Worm (Caenorhabditis elegans): ENCODE results near the gene C33D9.3.

C33D9.3 gene

ce11 chrIV:8761896-8762295 is 30.8 kb downstream of the C33D9.3 start, which contains the start of the genes F20C5.11 and klp-11:
Gene F20C5.11, minus strand, starts transcription at chrIV:8761996.
Gene klp-11, minus strand, starts transcription at chrIV:8762066.
- TF ChIP-seq nhr-47 (tag; optimal IDR thresholded peaks at IDR 0.05) (no peak), tbx-2 (tag; optimal IDR thresholded peaks at IDR 0.05) (no peak), C04F5.9 (tag; optimal IDR thresholded peaks at IDR 0.05) (no peak), snu-23 (GFP tag; optimal IDR thresholded peaks at IDR 0.05) (no peak), ceh-8 (GFP tag; optimal IDR thresholded peaks at IDR 0.05) (no peak), hlh-4 (tag; optimal IDR thresholded peaks at IDR 0.05) (no peak), ztf-11 (tag; optimal IDR thresholded peaks at IDR 0.05) (no peak), mep-1 (tag; optimal IDR thresholded peaks at IDR 0.05) (no peak), C34B4.2 (tag; optimal IDR thresholded peaks at IDR 0.05) (no peak), elt-3 (tag; optimal IDR thresholded peaks at IDR 0.05) (no peak), ama-1 (optimal IDR thresholded peaks at IDR 0.05) (no peak), ces-1 (GFP tag; optimal IDR thresholded peaks at IDR 0.05) (no peak), nhr-11 (tag; optimal IDR thresholded peaks at IDR 0.05) (no peak), nhr-85 (tag) (no peak), ceh-63 (GFP tag; optimal IDR thresholded peaks at IDR 0.05) (no peak), lin-15B (tag; optimal IDR thresholded peaks at IDR 0.05) (no peak), fkh-10 (GFP tag; optimal IDR thresholded peaks at IDR 0.05) (no peak), hpl-2 (GFP tag; optimal IDR thresholded peaks at IDR 0.05) (no peak), aly-2 (tag; optimal IDR thresholded peaks at IDR 0.05) (no peak), F16B12.6 (tag; optimal IDR thresholded peaks at IDR 0.05) (no peak)

DNA sequence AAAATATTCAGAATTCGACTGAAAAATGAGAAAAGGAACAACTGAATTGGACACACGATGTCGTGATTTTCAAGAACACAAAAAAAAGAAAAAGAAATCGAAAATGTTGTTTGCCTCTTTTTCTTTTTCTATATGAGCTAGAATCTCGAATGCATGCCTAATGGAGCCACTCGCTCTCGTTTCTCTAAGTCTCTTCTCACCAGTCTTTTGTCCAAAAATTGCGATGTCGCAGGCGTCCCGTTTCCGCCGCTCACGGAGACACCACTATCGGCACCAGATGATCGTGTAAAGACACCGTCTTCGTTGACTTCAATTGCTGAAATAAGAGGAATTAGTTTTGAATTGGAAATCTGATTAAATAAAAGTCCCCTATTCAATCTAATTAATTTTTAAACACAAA is 34.1 kb downstream of the C33D9.3 start:
- TF ChIP-seq fkh-8 (tag; optimal IDR thresholded peaks at IDR 0.05) (peak; percentile 57), lsy-2 (tag; optimal IDR thresholded peaks at IDR 0.05) (peak; percentile 4 to 50), mep-1 (tag; optimal IDR thresholded peaks at IDR 0.05) (peak; percentile 5), lin-35 (GFP tag; optimal IDR thresholded peaks at IDR 0.05) (peak in 1 of 2 experiments; percentile 43), swsn-7 (tag; optimal IDR thresholded peaks at IDR 0.05) (peak; percentile 42), isw-1 (GFP tag; IDR thresholded peaks at IDR 0.05) (peak; percentile 31; the same call in 1 of the 2 replicates), unc-86 (tag; optimal IDR thresholded peaks at IDR 0.05) (peak; percentile 47), xbp-1 (tag; optimal IDR thresholded peaks at IDR 0.05) (peak; percentile 4), nhr-71 (tag; optimal IDR thresholded peaks at IDR 0.05) (peak; percentile 56), ceh-82 (tag; optimal IDR thresholded peaks at IDR 0.05) (peak; percentile 2 to 65 (median 26)), lin-14 (GFP tag; optimal IDR thresholded peaks at IDR 0.05) (peak; percentile 84), ceh-90 (tag; optimal IDR thresholded peaks at IDR 0.05) (no peak), rnt-1 (tag; optimal IDR thresholded peaks at IDR 0.05) (peak; percentile 34), efl-1 (optimal IDR thresholded peaks at IDR 0.05) (peak; percentile 38 to 50), efl-1 (GFP tag; optimal IDR thresholded peaks at IDR 0.05 in 1 of 2) (peak in 1 of 2 experiments; percentile 13), skn-1 (tag; optimal IDR thresholded peaks at IDR 0.05) (peak; percentile 17), fkh-4 (tag; optimal IDR thresholded peaks at IDR 0.05; ENCODE audit: borderline replicate concordance) (no peak), fkh-10 (GFP tag; optimal IDR thresholded peaks at IDR 0.05) (peak; percentile 40), jun-1 (tag; optimal IDR thresholded peaks at IDR 0.05) (no peak), irx-1 (tag; optimal IDR thresholded peaks at IDR 0.05) (peak; percentile 43), dpl-1 (GFP tag; optimal IDR thresholded peaks at IDR 0.05) (peak in 1 of 3 experiments; percentile 28), nhr-47 (tag; optimal IDR thresholded peaks at IDR 0.05) (peak; percentile 54), snu-23 (GFP tag; optimal IDR thresholded peaks at IDR 0.05) (peak; percentile 21), lin-13 (GFP tag; optimal IDR thresholded peaks at IDR 0.05) (no peak), elt-3 (tag; optimal IDR thresholded peaks at IDR 0.05) (no peak), ceh-88 (GFP tag; IDR thresholded peaks at IDR 0.05) (no peak)

DNA sequence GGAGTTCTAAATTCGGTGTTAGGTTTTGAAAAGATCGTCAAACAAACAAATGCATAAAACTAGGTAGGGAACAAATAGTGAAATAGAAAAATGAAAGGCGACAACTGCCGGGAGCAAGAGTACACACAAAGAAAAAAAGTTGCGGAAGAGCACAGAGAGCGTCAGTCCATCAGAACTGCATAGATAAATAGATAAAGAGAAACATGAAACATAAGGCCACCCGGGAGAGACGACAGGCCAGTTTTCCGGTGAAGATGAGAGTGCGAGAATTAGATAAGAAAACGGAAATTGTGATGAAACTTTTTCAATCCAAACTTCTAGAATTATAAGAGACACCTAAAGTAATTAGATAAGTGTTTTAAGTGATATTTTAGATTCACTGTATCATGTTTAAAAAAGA is 35.0 kb downstream of the C33D9.3 start:
- TF ChIP-seq hlh-4 (tag; optimal IDR thresholded peaks at IDR 0.05) (no peak), ama-1 (optimal IDR thresholded peaks at IDR 0.05) (no peak), ceh-82 (tag; optimal IDR thresholded peaks at IDR 0.05) (peak in 1 of 3 experiments; percentile 10), rnt-1 (tag; optimal IDR thresholded peaks at IDR 0.05) (peak; percentile 33), ceh-63 (GFP tag; optimal IDR thresholded peaks at IDR 0.05) (no peak), fkh-4 (tag; optimal IDR thresholded peaks at IDR 0.05; ENCODE audit: borderline replicate concordance) (no peak), lir-3 (tag; optimal IDR thresholded peaks at IDR 0.05; ENCODE audit: poor library complexity) (no peak), nhr-84 (tag; optimal IDR thresholded peaks at IDR 0.05) (no peak), pax-3 (tag; optimal IDR thresholded peaks at IDR 0.05) (no peak), ztf-4 (tag; optimal IDR thresholded peaks at IDR 0.05) (no peak), efl-3 (GFP tag; optimal IDR thresholded peaks at IDR 0.05) (no peak), hlh-17 (GFP tag; optimal IDR thresholded peaks at IDR 0.05; ENCODE audit: borderline replicate concordance) (no peak), fos-1 (tag; optimal IDR thresholded peaks at IDR 0.05) (no peak), nhr-77 (tag; optimal IDR thresholded peaks at IDR 0.05) (no peak), hpl-2 (GFP tag; optimal IDR thresholded peaks at IDR 0.05) (no peak), nhr-76 (tag; optimal IDR thresholded peaks at IDR 0.05) (no peak), unc-30 (tag; optimal IDR thresholded peaks at IDR 0.05) (no peak)
